Worm (Caenorhabditis elegans) whole organism, L4 larva: ENCODE measurements around the gene egg-3.
A peak's percentile ranks its signal among the peaks of the same experiment; 100 is the strongest.

Source experiments
- F37D6.2 ChIP-seq: sonication (generic microtip); optimal IDR thresholded peaks from 2 replicates; lab custom pipeline; 2016; ENCODE audit warnings: mild to moderate bottlenecking, missing genetic modification characterization, missing compliant biosample characterization
- T26A8.4 ChIP-seq: fragments of 200-800 bp; sonication (Bioruptor generic); IDR thresholded peaks from 2 replicates; pipeline ENCODE4 v1.3.6; 2022; ENCODE audit warnings: missing genetic modification characterization, missing compliant biosample characterization
- Y105C5A.15 ChIP-seq: fragments of 200-800 bp; sonication (Bioruptor generic); IDR thresholded peaks from 2 replicates; pipeline ENCODE4 v1.3.6; 2022; ENCODE audit warnings: missing genetic modification characterization, missing compliant biosample characterization
- Y48G9A.11 ChIP-seq: fragments of 200-800 bp; sonication (Bioruptor generic); IDR thresholded peaks from 2 replicates; pipeline ENCODE4 v1.3.6; 2022; ENCODE audit warnings: missing genetic modification reagents, missing genetic modification characterization, missing compliant biosample characterization
- ZK337.2 ChIP-seq: fragments of 200-800 bp; sonication (Bioruptor generic); IDR thresholded peaks from 2 replicates; pipeline ENCODE4 v1.3.6; 2022; ENCODE audit warnings: missing genetic modification reagents, missing genetic modification characterization, missing compliant biosample characterization
- ZK546.5 ChIP-seq, 2 experiments: sonication (generic microtip); optimal IDR thresholded peaks; 2 replicates each; lab custom pipeline; 2017; ENCODE audit warnings: missing biosample characterization in 2 of 2, missing genetic modification characterization in 2 of 2
- aha-1 ChIP-seq: fragments of 150-350 bp; peaks from one replicate; lab custom pipeline; 2014; ENCODE audit warnings: missing biosample characterization, missing genetic modification characterization
- aly-2 ChIP-seq: sonication (generic microtip); optimal IDR thresholded peaks from 2 replicates; lab custom pipeline; 2018; ENCODE audit warnings: missing biosample characterization, missing genetic modification characterization
- ama-1 ChIP-seq: fragments of 150-350 bp; optimal IDR thresholded peaks from 2 replicates; lab custom pipeline; 2014; ENCODE audit warnings: inconsistent platforms, mixed read lengths
- ceh-28 ChIP-seq: fragments of 150-350 bp; optimal IDR thresholded peaks from 2 replicates; lab custom pipeline; 2014; ENCODE audit warnings: missing biosample characterization, missing genetic modification reagents, missing genetic modification characterization
- ces-1 ChIP-seq: fragments of 150-350 bp; sonication (generic microtip); optimal IDR thresholded peaks from 4 replicates; lab custom pipeline; 2014; ENCODE audit warnings: missing biosample characterization, missing genetic modification reagents, missing genetic modification characterization
- daf-12 ChIP-seq: fragments of 150-350 bp; optimal IDR thresholded peaks from 2 replicates; lab custom pipeline; 2014; ENCODE audit warnings: missing biosample characterization, missing genetic modification reagents, missing genetic modification characterization
- daf-16 ChIP-seq, 3 experiments: sonication (generic microtip); optimal IDR thresholded peaks; 2 replicates each; lab custom pipeline; 2016 to 2017; ENCODE audit warnings: missing genetic modification characterization in 3 of 3, missing genetic modification reagents in 3 of 3, mild to moderate bottlenecking in 2 of 3, missing compliant biosample characterization in 2 of 3, missing biosample characterization in 1 of 3, moderate library complexity in 1 of 3
- daf-19 ChIP-seq: fragments of 200-800 bp; sonication (Bioruptor generic); conservative IDR thresholded peaks from 2 replicates; pipeline ENCODE4 v1.3.6; 2022; ENCODE audit warnings: missing genetic modification characterization, missing compliant biosample characterization
- dmd-6 ChIP-seq: fragments of 200-800 bp; sonication (Bioruptor generic); IDR thresholded peaks from 2 replicates; pipeline ENCODE4 v1.3.6; 2022; ENCODE audit warnings: missing genetic modification reagents, missing genetic modification characterization, missing compliant biosample characterization
- dmd-8 ChIP-seq: fragments of 200-800 bp; sonication (Bioruptor generic); IDR thresholded peaks from 2 replicates; pipeline ENCODE4 v1.3.6; 2022; ENCODE audit warnings: missing genetic modification characterization, missing compliant biosample characterization
- dmd-9 ChIP-seq: fragments of 200-800 bp; sonication (Bioruptor generic); IDR thresholded peaks from 2 replicates; pipeline ENCODE4 v1.3.6; 2022; ENCODE audit warnings: missing genetic modification reagents, missing genetic modification characterization, missing compliant biosample characterization
- dve-1 ChIP-seq: sonication (generic microtip); optimal IDR thresholded peaks from 2 replicates; lab custom pipeline; 2017; ENCODE audit warnings: antibody characterized with exemption, mild to moderate bottlenecking, missing genetic modification characterization, missing compliant biosample characterization; ENCODE audit not compliant: insufficient read depth
- egl-27 ChIP-seq: sonication (generic microtip); optimal IDR thresholded peaks from 3 replicates; lab custom pipeline; 2017; ENCODE audit warnings: missing biosample characterization, missing genetic modification reagents, missing genetic modification characterization
- fkh-10 ChIP-seq: fragments of 150-350 bp; optimal IDR thresholded peaks from 2 replicates; lab custom pipeline; 2014; ENCODE audit warnings: missing biosample characterization, missing genetic modification reagents, missing genetic modification characterization
- fos-1 ChIP-seq: fragments of 150-350 bp; optimal IDR thresholded peaks from 2 replicates; lab custom pipeline; 2014; ENCODE audit warnings: missing biosample characterization, missing genetic modification characterization
- gei-8 ChIP-seq: fragments of 200-800 bp; sonication (Bioruptor generic); optimal IDR thresholded peaks from 2 replicates; lab custom pipeline; 2018; ENCODE audit warnings: mild to moderate bottlenecking, missing genetic modification characterization, missing compliant biosample characterization
- hlh-11 ChIP-seq: fragments of 200-800 bp; sonication (Bioruptor generic); optimal IDR thresholded peaks from 2 replicates; lab custom pipeline; 2018; ENCODE audit warnings: mild to moderate bottlenecking, missing genetic modification characterization, missing compliant biosample characterization
- lim-7 ChIP-seq: fragments of 200-800 bp; sonication (Bioruptor generic); IDR thresholded peaks from 2 replicates; pipeline ENCODE4 v1.3.6; 2022; ENCODE audit warnings: missing genetic modification characterization, missing compliant biosample characterization
- lin-13 ChIP-seq: fragments of 150-350 bp; optimal IDR thresholded peaks from 2 replicates; lab custom pipeline; 2014; ENCODE audit warnings: missing biosample characterization, missing genetic modification reagents, missing genetic modification characterization
- lin-15B ChIP-seq: fragments of 150-350 bp; sonication (generic microtip); optimal IDR thresholded peaks from 3 replicates; lab custom pipeline; 2014; ENCODE audit warnings: missing biosample characterization, missing genetic modification characterization
- lin-38 ChIP-seq: fragments of 200-800 bp; sonication (Bioruptor generic); IDR thresholded peaks from 2 replicates; pipeline ENCODE4 v1.3.6; 2022; ENCODE audit warnings: missing genetic modification reagents, missing genetic modification characterization, missing compliant biosample characterization
- lin-39 ChIP-seq: fragments of 150-350 bp; optimal IDR thresholded peaks from 2 replicates; lab custom pipeline; 2014; ENCODE audit warnings: missing biosample characterization, missing genetic modification reagents, missing genetic modification characterization
- lsy-2 ChIP-seq, 2 experiments: fragments of 150-350 bp in 1 of 2; sonication (generic microtip) in 1 of 2; optimal IDR thresholded peaks; 2 replicates each; lab custom pipeline; 2014 to 2017; ENCODE audit warnings: missing biosample characterization in 2 of 2, missing genetic modification characterization in 2 of 2
- madf-9 ChIP-seq: fragments of 200-800 bp; sonication (Bioruptor generic); conservative IDR thresholded peaks from 2 replicates; pipeline ENCODE4 v1.3.6; 2022; ENCODE audit warnings: missing genetic modification reagents, missing genetic modification characterization, missing compliant biosample characterization
- mep-1 ChIP-seq: fragments of 150-350 bp; sonication (generic microtip); optimal IDR thresholded peaks from 3 replicates; lab custom pipeline; 2014; ENCODE audit warnings: missing biosample characterization, missing genetic modification characterization
- mes-2 ChIP-seq: sonication (generic microtip); optimal IDR thresholded peaks from 2 replicates; lab custom pipeline; 2016; ENCODE audit warnings: missing genotype, mild to moderate bottlenecking, missing genetic modification characterization, missing compliant biosample characterization; ENCODE audit not compliant: poor library complexity, severe bottlenecking
- mxl-2 ChIP-seq: fragments of 200-800 bp; sonication (Bioruptor generic); conservative IDR thresholded peaks from 2 replicates; pipeline ENCODE4 v1.3.6; 2022; ENCODE audit warnings: missing genetic modification reagents, missing genetic modification characterization, missing compliant biosample characterization
- nhr-102 ChIP-seq: sonication (generic microtip); optimal IDR thresholded peaks from 2 replicates; lab custom pipeline; 2016; ENCODE audit warnings: mild to moderate bottlenecking, missing genetic modification characterization, moderate library complexity, missing compliant biosample characterization
- nhr-11 ChIP-seq: fragments of 150-350 bp; optimal IDR thresholded peaks from 2 replicates; lab custom pipeline; 2014; ENCODE audit warnings: missing biosample characterization, missing genetic modification characterization
- nhr-237 ChIP-seq: sonication (generic microtip); optimal IDR thresholded peaks from 2 replicates; lab custom pipeline; 2017; ENCODE audit warnings: missing biosample characterization, missing genetic modification characterization
- nhr-25 ChIP-seq: sonication (generic microtip); optimal IDR thresholded peaks from 2 replicates; lab custom pipeline; 2017; ENCODE audit warnings: missing genetic modification characterization, mild to moderate bottlenecking, missing compliant biosample characterization, antibody characterized with exemption, moderate library complexity, borderline replicate concordance; ENCODE audit not compliant: insufficient read depth
- nhr-28 ChIP-seq: fragments of 150-350 bp; optimal IDR thresholded peaks from 2 replicates; lab custom pipeline; 2014; ENCODE audit warnings: missing biosample characterization, missing genetic modification characterization
- nhr-42 ChIP-seq: fragments of 200-800 bp; sonication (Bioruptor generic); IDR thresholded peaks from 2 replicates; pipeline ENCODE4 v1.3.6; 2022; ENCODE audit warnings: missing genetic modification characterization, missing compliant biosample characterization
- nhr-48 ChIP-seq: sonication (generic microtip); optimal IDR thresholded peaks from 2 replicates; lab custom pipeline; 2016; ENCODE audit warnings: mild to moderate bottlenecking, missing genetic modification characterization, missing compliant biosample characterization
- nhr-6 ChIP-seq: fragments of 150-350 bp; optimal IDR thresholded peaks from 2 replicates; lab custom pipeline; 2014; ENCODE audit warnings: missing biosample characterization, missing genetic modification characterization
- nhr-76 ChIP-seq: fragments of 150-350 bp; optimal IDR thresholded peaks from 2 replicates; lab custom pipeline; 2014; ENCODE audit warnings: missing biosample characterization, missing genetic modification characterization
- nhr-77 ChIP-seq: fragments of 150-350 bp; optimal IDR thresholded peaks from 2 replicates; lab custom pipeline; 2014; ENCODE audit warnings: missing biosample characterization, missing genetic modification characterization
- php-3 ChIP-seq: fragments of 200-800 bp; sonication (Bioruptor generic); IDR thresholded peaks from 2 replicates; pipeline ENCODE4 v1.3.6; 2022; ENCODE audit warnings: missing genetic modification reagents, missing genetic modification characterization, missing compliant biosample characterization
- saeg-2 ChIP-seq: fragments of 200-800 bp; sonication (Bioruptor generic); IDR thresholded peaks from 2 replicates; pipeline ENCODE4 v1.3.6; 2022; ENCODE audit warnings: missing genetic modification reagents, missing genetic modification characterization, missing compliant biosample characterization
- skn-1 ChIP-seq: fragments of 150-350 bp; optimal IDR thresholded peaks from 2 replicates; lab custom pipeline; 2014; ENCODE audit warnings: missing biosample characterization, missing genetic modification characterization
- snpc-1.2 ChIP-seq: fragments of 200-800 bp; sonication (Bioruptor generic); IDR thresholded peaks from 2 replicates; pipeline ENCODE4 v1.3.6; 2022; ENCODE audit warnings: missing genetic modification reagents, missing genetic modification characterization, missing compliant biosample characterization
- spr-3 ChIP-seq: fragments of 200-800 bp; sonication (Bioruptor generic); optimal IDR thresholded peaks from 2 replicates; lab custom pipeline; 2018; ENCODE audit warnings: mild to moderate bottlenecking, missing genetic modification characterization, missing compliant biosample characterization
- zag-1 ChIP-seq: fragments of 150-350 bp; optimal IDR thresholded peaks from 2 replicates; lab custom pipeline; 2014; ENCODE audit warnings: missing biosample characterization, missing genetic modification characterization
- zfp-3 ChIP-seq: fragments of 200-800 bp; sonication (Bioruptor generic); conservative IDR thresholded peaks from 2 replicates; pipeline ENCODE4 v1.3.6; 2022; ENCODE audit warnings: missing genetic modification reagents, missing genetic modification characterization, missing compliant biosample characterization
- zip-11 ChIP-seq: fragments of 200-800 bp; sonication (Bioruptor generic); IDR thresholded peaks from 2 replicates; pipeline ENCODE4 v1.3.6; 2022; ENCODE audit warnings: missing genetic modification characterization, missing compliant biosample characterization

The egg-3 gene

DNA sequence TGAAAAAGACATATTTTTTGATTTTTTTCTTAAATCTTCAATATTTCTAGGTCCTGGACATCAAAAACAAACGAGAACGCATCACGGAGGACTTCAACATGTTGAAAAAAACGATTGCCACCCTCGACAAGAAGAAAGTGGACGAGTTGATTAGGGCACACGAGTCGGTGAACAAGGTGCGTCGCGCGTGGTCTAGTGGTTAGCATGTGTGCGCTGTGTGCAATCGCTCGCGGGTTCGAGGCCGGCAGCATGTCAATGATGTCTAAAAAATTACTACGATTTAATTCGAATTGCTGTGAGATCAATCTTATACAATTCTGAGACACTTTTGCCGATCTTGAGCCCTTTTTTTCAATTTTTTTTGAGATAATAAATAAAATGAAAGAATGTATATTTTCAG, 44.2 kb downstream of the egg-3 start:
- TF ChIP-seq zfp-3 (GFP tag; lab: Robert Waterston, UW) (peak; percentile 78; the same call in 1 of the 2 replicates), mxl-2 (GFP tag; lab: Robert Waterston, UW) (peak; percentile 36; the same call in 1 of the 2 replicates), egl-27 (tag; lab: Kevin White, UChicago) (no peak), ZK337.2 (GFP tag; lab: Robert Waterston, UW) (peak; percentile 82; the same call in 1 of the 2 replicates), nhr-28 (tag; lab: Kevin White, UChicago) (peak; percentile 59), skn-1 (tag; lab: Kevin White, UChicago) (no peak), dmd-9 (GFP tag; lab: Robert Waterston, UW) (peak; percentile 79; the same call in 1 of the 2 replicates), ceh-28 (tag; lab: Kevin White, UChicago) (no peak), lin-13 (GFP tag; lab: Kevin White, UChicago) (peak; percentile 68), lim-7 (GFP tag; lab: Robert Waterston, UW) (peak; percentile 89), nhr-25 (tag; lab: Kevin White, UChicago) (peak; percentile 62), fkh-10 (peak; percentile 41), nhr-77 (tag; lab: Kevin White, UChicago) (peak; percentile 34), zip-11 (GFP tag; lab: Robert Waterston, UW) (0 out of 2 replicates have a peak, but pooled peaks have one; percentile 50), nhr-11 (peak; percentile 59), nhr-48 (peak; percentile 55), hlh-11 (tag; lab: Kevin White, UChicago) (peak; percentile 72), php-3 (GFP tag; lab: Robert Waterston, UW) (peak; percentile 78), spr-3 (GFP tag; lab: Kevin White, UChicago) (peak; percentile 77), nhr-6 (tag; lab: Kevin White, UChicago) (peak; percentile 69), daf-16 (GFP tag; optimal IDR thresholded peaks at IDR 0.05; lab: Kevin White, UChicago) (peak; percentile 64 to 83), daf-16 (tag; optimal IDR thresholded peaks at IDR 0.05; lab: Kevin White, UChicago) (peak; percentile 68), dmd-6 (peak; percentile 72), ZK546.5 (tag; optimal IDR thresholded peaks at IDR 0.05; lab: Kevin White, UChicago) (no peak), dmd-8 (GFP tag; lab: Robert Waterston, UW) (peak; percentile 96), gei-8 (GFP tag; lab: Kevin White, UChicago) (peak; percentile 60), madf-9 (GFP tag; lab: Robert Waterston, UW) (peak; percentile 83), nhr-102 (tag; lab: Kevin White, UChicago) (peak; percentile 84), Y105C5A.15 (GFP tag; lab: Robert Waterston, UW) (peak; percentile 93; the same call in 1 of the 2 replicates), mep-1 (tag; lab: Kevin White, UChicago) (peak; percentile 93), lsy-2 (tag; optimal IDR thresholded peaks at IDR 0.05; lab: Kevin White, UChicago) (peak; percentile 35 to 85), daf-12 (tag; lab: Kevin White, UChicago) (no peak), aly-2 (tag; lab: Kevin White, UChicago) (peak; percentile 23), nhr-76 (no peak), zag-1 (tag; lab: Kevin White, UChicago) (no peak), F37D6.2 (tag; lab: Kevin White, UChicago) (peak; percentile 45), nhr-42 (peak; percentile 76; the same call in 1 of the 2 replicates), aha-1 (tag; lab: Kevin White, UChicago) (peak; percentile 98), Y48G9A.11 (GFP tag; lab: Robert Waterston, UW) (peak; percentile 87), fos-1 (tag; lab: Kevin White, UChicago) (no peak), dve-1 (tag; lab: Kevin White, UChicago) (peak; percentile 78), daf-19 (no peak), lin-15B (no peak), ama-1 (lab: Kevin White, UChicago) (peak; percentile 22), saeg-2 (GFP tag; lab: Robert Waterston, UW) (peak; percentile 30; the same call in 1 of the 2 replicates), T26A8.4 (peak; percentile 86), mes-2 (tag; lab: Kevin White, UChicago) (peak; percentile 91), ces-1 (GFP tag; lab: Kevin White, UChicago) (peak; percentile 43), nhr-237 (tag; lab: Kevin White, UChicago) (no peak), lin-38 (GFP tag; lab: Robert Waterston, UW) (peak; percentile 85), snpc-1.2 (GFP tag; lab: Robert Waterston, UW) (peak; percentile 78), lin-39 (tag; lab: Kevin White, UChicago) (no peak)
